Worm (Caenorhabditis elegans) whole organism, late embryonic: ENCODE measurements around the gene F34H10.1.

ENCODE experiments used
- C08G9.2 ChIP-seq: sonication (generic microtip); optimal IDR thresholded peaks from 2 replicates; lab custom pipeline; 2016; ENCODE audit warnings: mild to moderate bottlenecking, missing genetic modification characterization, moderate library complexity, missing compliant biosample characterization
- K02D7.2 ChIP-seq: sonication (generic microtip); optimal IDR thresholded peaks from 2 replicates; lab custom pipeline; 2017; ENCODE audit warnings: mild to moderate bottlenecking, missing genetic modification characterization, missing compliant biosample characterization
- K09A11.1 ChIP-seq: sonication (generic microtip); optimal IDR thresholded peaks from 2 replicates; lab custom pipeline; 2017; ENCODE audit warnings: antibody characterized with exemption, mild to moderate bottlenecking, missing genetic modification characterization, missing compliant biosample characterization; ENCODE audit not compliant: insufficient read depth
- ahr-1 ChIP-seq: sonication (generic microtip); optimal IDR thresholded peaks from 2 replicates; lab custom pipeline; 2016; ENCODE audit warnings: missing genetic modification characterization, missing compliant biosample characterization
- ceh-18 ChIP-seq: sonication (generic microtip); optimal IDR thresholded peaks from 2 replicates; lab custom pipeline; 2016; ENCODE audit warnings: missing genetic modification characterization, missing compliant biosample characterization
- ceh-19 ChIP-seq: fragments of 200-800 bp; sonication (Bioruptor generic); optimal IDR thresholded peaks from 2 replicates; lab custom pipeline; 2018; ENCODE audit warnings: mild to moderate bottlenecking, missing genetic modification characterization, missing compliant biosample characterization
- ceh-2 ChIP-seq: sonication (generic microtip); optimal IDR thresholded peaks from 2 replicates; lab custom pipeline; 2016; ENCODE audit warnings: missing genotype, missing genetic modification characterization, missing compliant biosample characterization
- ceh-22 ChIP-seq: sonication (generic microtip); optimal IDR thresholded peaks from 2 replicates; lab custom pipeline; 2017; ENCODE audit warnings: missing biosample characterization, missing genetic modification characterization
- ceh-30 ChIP-seq: fragments of 150-350 bp; optimal IDR thresholded peaks from 2 replicates; lab custom pipeline; 2014; ENCODE audit warnings: missing biosample characterization, missing genetic modification characterization
- ceh-34 ChIP-seq: sonication (generic microtip); optimal IDR thresholded peaks from 2 replicates; lab custom pipeline; 2016; ENCODE audit warnings: mild to moderate bottlenecking, missing genetic modification characterization, missing compliant biosample characterization
- ceh-45 ChIP-seq: fragments of 200-800 bp; sonication (Bioruptor generic); IDR thresholded peaks from 2 replicates; pipeline ENCODE4 v1.3.6; 2022; ENCODE audit warnings: missing genetic modification reagents, missing genetic modification characterization, missing compliant biosample characterization
- ceh-48 ChIP-seq: sonication (generic microtip); optimal IDR thresholded peaks from 2 replicates; lab custom pipeline; 2016; ENCODE audit warnings: missing genetic modification characterization, inconsistent platforms, missing compliant biosample characterization
- elt-2 ChIP-seq: sonication (generic microtip); optimal IDR thresholded peaks from 2 replicates; lab custom pipeline; 2016; ENCODE audit warnings: missing genetic modification reagents, missing genetic modification characterization, missing compliant biosample characterization
- elt-4 ChIP-seq: sonication (generic microtip); optimal IDR thresholded peaks from 2 replicates; lab custom pipeline; 2016; ENCODE audit warnings: missing genetic modification characterization, missing compliant biosample characterization
- fax-1 ChIP-seq: sonication (generic microtip); optimal IDR thresholded peaks from 2 replicates; lab custom pipeline; 2016; ENCODE audit warnings: missing genotype, missing genetic modification characterization, missing compliant biosample characterization
- fkh-6 ChIP-seq: sonication (generic microtip); optimal IDR thresholded peaks from 2 replicates; lab custom pipeline; 2016; ENCODE audit warnings: missing genetic modification characterization, missing compliant biosample characterization
- gmeb-2 ChIP-seq: sonication (generic microtip); optimal IDR thresholded peaks from 2 replicates; lab custom pipeline; 2016; ENCODE audit warnings: missing genetic modification characterization, inconsistent platforms, missing compliant biosample characterization
- hlh-15 ChIP-seq: sonication (generic microtip); optimal IDR thresholded peaks from 2 replicates; lab custom pipeline; 2016; ENCODE audit warnings: missing genetic modification characterization, missing compliant biosample characterization
- hlh-30 ChIP-seq: sonication (generic microtip); optimal IDR thresholded peaks from 2 replicates; lab custom pipeline; 2017; ENCODE audit warnings: antibody characterized with exemption, missing genetic modification characterization, missing compliant biosample characterization; ENCODE audit not compliant: insufficient read depth
- hlh-8 ChIP-seq: sonication (generic microtip); optimal IDR thresholded peaks from 2 replicates; lab custom pipeline; 2016; ENCODE audit warnings: missing genotype, missing genetic modification characterization, missing compliant biosample characterization
- lim-6 ChIP-seq: sonication (generic microtip); optimal IDR thresholded peaks from 2 replicates; lab custom pipeline; 2016; ENCODE audit warnings: missing genetic modification characterization, missing compliant biosample characterization
- nfya-1 ChIP-seq: sonication (generic microtip); optimal IDR thresholded peaks from 2 replicates; lab custom pipeline; 2017; ENCODE audit warnings: missing genetic modification characterization, mild to moderate bottlenecking, missing compliant biosample characterization, antibody characterized with exemption, moderate library complexity
- nhr-11 ChIP-seq: fragments of 150-350 bp; optimal IDR thresholded peaks from 2 replicates; lab custom pipeline; 2014; ENCODE audit warnings: missing biosample characterization, missing genetic modification characterization
- pag-3 ChIP-seq: sonication (generic microtip); optimal IDR thresholded peaks from 2 replicates; lab custom pipeline; 2016; ENCODE audit warnings: missing compliant biosample characterization, missing genetic modification characterization, borderline replicate concordance
- pat-9 ChIP-seq: fragments of 200-800 bp; sonication (Bioruptor generic); optimal IDR thresholded peaks from 2 replicates; lab custom pipeline; 2018; ENCODE audit warnings: mild to moderate bottlenecking, missing genetic modification characterization, moderate library complexity, missing compliant biosample characterization
- pha-4 ChIP-seq: fragments of 150-350 bp; optimal IDR thresholded peaks from 2 replicates; lab custom pipeline; 2018; ENCODE audit warnings: missing biosample characterization, missing genetic modification reagents, missing genetic modification characterization
- pros-1 ChIP-seq: fragments of 150-350 bp; optimal IDR thresholded peaks from 2 replicates; lab custom pipeline; 2014; ENCODE audit warnings: missing biosample characterization, missing genetic modification reagents, missing genetic modification characterization
- rnt-1 ChIP-seq: sonication (generic microtip); optimal IDR thresholded peaks from 2 replicates; lab custom pipeline; 2016; ENCODE audit warnings: missing genetic modification characterization, missing compliant biosample characterization
- sdc-2 ChIP-seq: sonication (generic microtip); optimal IDR thresholded peaks from 2 replicates; lab custom pipeline; 2016; ENCODE audit warnings: missing genotype, missing genetic modification characterization, missing compliant biosample characterization
- sox-2 ChIP-seq: fragments of 200-800 bp; sonication (Bioruptor generic); IDR thresholded peaks from 2 replicates; pipeline ENCODE4 v1.3.6; 2022; ENCODE audit warnings: missing genetic modification reagents, missing genetic modification characterization, missing compliant biosample characterization
- sox-4 ChIP-seq: sonication (generic microtip); optimal IDR thresholded peaks from 2 replicates; lab custom pipeline; 2017; ENCODE audit warnings: mild to moderate bottlenecking, missing genetic modification characterization, inconsistent platforms, missing compliant biosample characterization
- unc-3 ChIP-seq, 2 experiments: fragments of 200-800 bp in 1 of 2; sonication (Bioruptor generic) in 1 of 2; sonication (generic microtip) in 1 of 2; conservative IDR thresholded peaks in 1 of 2; optimal IDR thresholded peaks in 1 of 2; 2 replicates each; pipeline versions ENCODE4 v1.3.6 to Lab custom; 2016 to 2022; ENCODE audit warnings: missing compliant biosample characterization in 2 of 2, missing genetic modification characterization in 2 of 2, missing genetic modification reagents in 1 of 2
- unc-42 ChIP-seq: sonication (generic microtip); optimal IDR thresholded peaks from 2 replicates; lab custom pipeline; 2016; ENCODE audit warnings: missing genotype, missing genetic modification characterization, missing compliant biosample characterization
- unc-86 ChIP-seq: sonication (generic microtip); optimal IDR thresholded peaks from 2 replicates; lab custom pipeline; 2016; ENCODE audit warnings: missing genetic modification characterization, missing compliant biosample characterization

The F34H10.1 gene

DNA sequence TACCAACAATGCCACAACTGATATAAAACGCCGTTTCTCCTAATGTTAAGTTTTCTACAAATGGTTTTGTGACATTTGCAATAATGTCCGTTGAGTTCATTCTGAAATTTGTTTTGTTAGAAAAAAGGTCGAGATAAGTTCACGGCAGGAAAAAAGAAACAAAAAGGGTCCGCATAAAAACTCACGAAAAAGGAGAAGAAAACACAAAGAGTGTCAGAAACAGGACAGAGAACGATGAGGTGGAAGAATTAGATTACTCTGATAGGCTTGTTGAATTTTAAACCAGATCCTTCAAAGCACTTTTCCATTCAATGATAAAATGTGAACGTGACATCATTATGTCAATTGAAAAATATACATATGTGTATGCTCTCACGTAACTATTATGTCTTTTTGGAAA is 27.1 kb downstream of the F34H10.1 start, which contains the start of gene aex-2:
Gene aex-2 (minus strand): TSS at position 101 of the 400 bp plus-strand sequence.
- TF ChIP-seq ceh-34 (no peak), hlh-15 (tag; lab: Kevin White, UChicago) (no peak), sdc-2 (tag; lab: Kevin White, UChicago) (no peak), ceh-18 (no peak), fkh-6 (tag; lab: Kevin White, UChicago) (no peak), fax-1 (tag; lab: Kevin White, UChicago) (no peak), C08G9.2 (tag; lab: Kevin White, UChicago) (no peak), unc-42 (tag; lab: Kevin White, UChicago) (no peak), pros-1 (tag; lab: Kevin White, UChicago) (no peak), sox-2 (no peak), rnt-1 (tag; lab: Kevin White, UChicago) (no peak), elt-4 (tag; lab: Kevin White, UChicago) (no peak), gmeb-2 (tag; lab: Kevin White, UChicago) (no peak), nfya-1 (no peak), unc-3 (GFP tag; conservative IDR thresholded peaks at IDR 0.05; lab: Robert Waterston, UW) (no peak), unc-3 (tag; optimal IDR thresholded peaks at IDR 0.05; lab: Kevin White, UChicago) (no peak), lim-6 (no peak), K02D7.2 (tag; lab: Kevin White, UChicago) (no peak), hlh-30 (tag; lab: Kevin White, UChicago) (no peak)
- TF ChIP-seq, all 69 proteins: peak for 0

- TF ChIP-seq hlh-8 (tag; lab: Kevin White, UChicago) (no peak), hlh-15 (tag; lab: Kevin White, UChicago) (no peak), pag-3 (tag; lab: Kevin White, UChicago) (no peak), hlh-30 (tag; lab: Kevin White, UChicago) (no peak), K09A11.1 (tag; lab: Kevin White, UChicago) (no peak), ceh-48 (tag; lab: Kevin White, UChicago) (no peak), unc-86 (no peak), fax-1 (tag; lab: Kevin White, UChicago) (no peak), pat-9 (tag; lab: Kevin White, UChicago) (no peak), ceh-34 (no peak), ceh-45 (GFP tag; lab: Robert Waterston, UW) (no peak), pha-4 (tag; lab: Kevin White, UChicago) (no peak), elt-2 (tag; lab: Kevin White, UChicago) (no peak), ceh-30 (tag; lab: Kevin White, UChicago) (no peak), C08G9.2 (tag; lab: Kevin White, UChicago) (no peak), ahr-1 (no peak), ceh-19 (GFP tag; lab: Kevin White, UChicago) (no peak), gmeb-2 (tag; lab: Kevin White, UChicago) (no peak), ceh-22 (tag; lab: Kevin White, UChicago) (no peak)
These were observed 27.6 kb downstream of the F34H10.1 start for ce11 chrX:9653478-9653877.

- TF ChIP-seq hlh-8 (tag; lab: Kevin White, UChicago) = peak; percentile 11
- no peak for TF ChIP-seq hlh-30 (tag; lab: Kevin White, UChicago)
These were observed 28.3 kb downstream of the F34H10.1 start for ce11 chrX:9654232-9654631.

DNA sequence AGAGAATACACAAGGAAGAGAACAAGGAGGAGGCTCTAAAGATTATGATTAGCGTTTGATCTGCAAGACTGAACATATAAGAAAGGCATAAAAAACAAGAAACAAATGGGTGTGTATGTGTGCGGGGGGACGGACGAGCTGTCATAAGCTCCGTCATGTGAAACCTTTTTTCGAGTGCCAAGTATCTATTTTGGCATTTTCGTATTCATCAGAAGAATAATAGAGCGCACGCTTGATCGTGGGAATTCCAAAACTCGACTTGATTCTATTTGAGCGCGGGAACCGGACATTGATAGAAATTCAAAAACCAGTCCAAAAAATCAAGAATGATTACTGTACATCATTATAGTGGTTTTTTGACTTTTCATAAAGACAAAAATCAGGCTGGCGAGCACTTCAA is 30.8 kb downstream of the F34H10.1 start:
- TF ChIP-seq ceh-2 (tag; lab: Kevin White, UChicago) (no peak), ceh-45 (GFP tag; lab: Robert Waterston, UW) (no peak), sox-4 (no peak), nfya-1 (no peak), nhr-11 (tag; lab: Kevin White, UChicago) (no peak), sdc-2 (tag; lab: Kevin White, UChicago) (no peak)
